Worm (Caenorhabditis elegans) whole organism, midembryonic: ENCODE measurements around the gene exos-4.2.

ENCODE experiments used
- T22C8.4 ChIP-seq: fragments of 200-800 bp; sonication (Bioruptor generic); IDR thresholded peaks from 2 replicates; pipeline ENCODE4 v1.3.6; 2022; ENCODE audit warnings: missing genetic modification characterization, missing compliant biosample characterization
- cog-1 ChIP-seq: sonication (generic microtip); optimal IDR thresholded peaks from 2 replicates; lab custom pipeline; 2016; ENCODE audit warnings: missing genetic modification characterization, missing compliant biosample characterization
- klf-2 ChIP-seq: fragments of 200-800 bp; sonication (Bioruptor generic); conservative IDR thresholded peaks from 2 replicates; pipeline ENCODE4 v1.3.6; 2022; ENCODE audit warnings: missing genetic modification reagents, missing genetic modification characterization, missing compliant biosample characterization
- ref-1 ChIP-seq: fragments of 200-800 bp; sonication (Bioruptor generic); conservative IDR thresholded peaks from 2 replicates; pipeline ENCODE4 v1.3.6; 2022; ENCODE audit warnings: missing genetic modification reagents, missing genetic modification characterization, missing compliant biosample characterization
- tab-1 ChIP-seq: fragments of 200-800 bp; sonication (Bioruptor generic); IDR thresholded peaks from 2 replicates; pipeline ENCODE4 v1.3.6; 2022; ENCODE audit warnings: missing genetic modification characterization, missing compliant biosample characterization
- ztf-23 ChIP-seq: fragments of 200-800 bp; sonication (Bioruptor generic); IDR thresholded peaks from 2 replicates; pipeline ENCODE4 v1.3.6; 2022; ENCODE audit warnings: missing genetic modification reagents, missing genetic modification characterization, missing compliant biosample characterization

DNA sequence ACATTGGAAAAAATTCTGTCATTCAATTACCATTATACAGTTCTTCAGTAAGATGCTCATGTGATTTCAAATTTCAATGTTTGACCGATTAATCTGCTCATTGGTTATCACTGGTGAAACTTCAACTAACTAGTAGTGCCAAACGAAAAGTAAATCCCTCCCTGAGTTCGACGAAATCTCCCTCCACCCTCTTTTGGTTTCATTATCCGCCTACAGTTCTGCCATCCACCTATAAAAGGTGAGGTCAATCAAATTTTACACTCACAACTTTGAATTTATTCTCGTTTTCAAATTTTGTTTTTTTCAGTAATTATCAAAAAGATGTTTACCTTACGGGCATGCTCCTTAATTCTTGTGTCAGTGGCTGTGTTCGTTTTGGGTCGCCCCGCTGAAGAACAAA, 17.4 kb upstream of the exos-4.2 start, which contains the start of gene far-8:
- no peak for TF ChIP-seq klf-2
- no peak for TF ChIP-seq T22C8.4 (GFP tag; lab: Robert Waterston, UW)
- TF ChIP-seq ztf-23 (GFP tag; lab: Robert Waterston, UW) = no peak
- no peak for TF ChIP-seq tab-1 (GFP tag; lab: Robert Waterston, UW)
- TF ChIP-seq ref-1 = no peak
- no peak for TF ChIP-seq cog-1 (tag; lab: Kevin White, UChicago)
